Fruit fly (Drosophila melanogaster) whole organism: ENCODE results near the gene CG6583.

Experiments used
- CG8478 ChIP-seq: fragments of >200 bp; optimal IDR thresholded peaks from 2 replicates; lab custom pipeline; 2018; ENCODE audit warnings: inconsistent platforms
- pan ChIP-seq: fragments of >200 bp; optimal IDR thresholded peaks from 2 replicates; lab custom pipeline; 2017
- psq ChIP-seq: fragments of >200 bp; optimal IDR thresholded peaks from 2 replicates; lab custom pipeline; 2017

DNA sequence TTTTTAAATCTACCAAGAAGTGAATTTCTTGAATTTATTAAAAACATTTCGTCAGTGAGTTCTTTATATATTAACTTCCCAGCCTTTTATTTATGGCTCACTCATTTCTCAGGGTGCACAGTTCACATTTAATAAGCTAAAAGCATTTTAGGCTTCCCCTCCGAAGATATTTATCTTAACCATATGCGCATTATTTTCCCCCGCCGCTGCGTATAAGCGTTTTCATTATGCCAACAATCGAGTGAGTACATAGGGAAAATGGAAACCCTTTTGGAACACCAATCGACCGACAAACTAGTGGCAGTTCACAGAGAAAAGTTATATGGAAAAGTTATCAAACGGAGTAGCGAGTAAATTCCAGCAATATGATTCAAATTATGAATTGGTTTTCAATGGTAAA is 34.7 kb downstream of the CG6583 start, which contains the start of gene Gr33a:
- TF ChIP-seq pan, result no peak
- TF ChIP-seq CG8478, result no peak
- TF ChIP-seq psq (lab: Kevin White, UChicago), result no peak
